Comparison of ENCODE assay signal across 1 fruit fly cellular context in the genomic region with DNA sequence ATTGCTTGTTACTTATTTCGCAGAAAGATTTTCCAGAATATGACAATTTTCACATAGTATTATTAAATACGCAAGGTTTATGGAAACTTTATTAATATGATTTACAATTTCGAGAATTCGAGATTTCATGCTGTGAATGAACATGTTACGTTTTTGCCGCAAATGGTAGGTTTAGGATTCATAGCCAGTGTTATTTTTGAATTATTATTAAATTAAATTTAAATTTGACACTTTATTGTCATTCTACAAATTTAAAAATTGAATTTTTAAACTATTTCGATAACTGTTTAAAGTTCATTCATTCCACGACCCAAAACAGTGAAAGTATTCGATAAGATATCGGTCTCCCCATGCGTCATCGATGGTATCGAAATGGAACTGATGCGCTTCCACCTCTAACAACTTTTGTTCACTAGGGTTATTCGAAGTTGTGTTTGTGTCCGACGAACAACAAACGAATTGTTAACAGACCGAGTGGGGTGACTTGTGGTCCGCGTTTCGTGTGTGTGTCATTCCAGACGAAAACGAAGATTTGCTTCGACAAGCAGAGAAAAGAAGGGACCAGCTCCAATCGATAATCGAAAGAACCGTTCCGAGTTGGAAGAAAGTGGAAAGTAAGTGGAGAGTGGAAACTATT.
A peak's percentile ranks its signal among the peaks of the same experiment; 100 is the strongest.
TF ChIP-seq lines count a peak whose summit lies in the region.

Gene CG32313, minus strand, starts transcription at position 51 of the 637 bp plus-strand sequence.
Gene Pcyt1, plus strand, starts transcription at position 400 of the 637 bp plus-strand sequence.

TF ChIP-seq in whole organism, embryonic, 481 proteins besides CTCF, POLR2A, EP300 and RAD21 (continued from another document and continues in another):
- TF ChIP-seq gcm2 (GFP tag; optimal IDR thresholded peaks at IDR 0.05; lab: Kevin White, UChicago) = no peak
- no peak for TF ChIP-seq CG7556 (GFP tag; optimal IDR thresholded peaks at IDR 0.05; lab: Kevin White, UChicago)
- peak; percentile 8 for TF ChIP-seq corto (GFP tag; optimal IDR thresholded peaks at IDR 0.05; lab: Kevin White, UChicago)
- TF ChIP-seq CG9817 (tag; optimal IDR thresholded peaks at IDR 0.05; lab: Kevin White, UChicago) = no peak
- peak; percentile 38 for TF ChIP-seq YL-1 (GFP tag; optimal IDR thresholded peaks at IDR 0.05; lab: Kevin White, UChicago)
- TF ChIP-seq CG10565 (GFP tag; optimal IDR thresholded peaks at IDR 0.05; lab: Kevin White, UChicago) = no peak
- no peak for TF ChIP-seq Awh (GFP tag; IDR thresholded peaks at IDR 0.05; lab: Robert Waterston, UW)
- peak; percentile 89 for TF ChIP-seq BEAF-32 (GFP tag; optimal IDR thresholded peaks at IDR 0.05; lab: Kevin White, UChicago)
- TF ChIP-seq CG13424 (tag; optimal IDR thresholded peaks at IDR 0.05; lab: Kevin White, UChicago) = no peak
- TF ChIP-seq D19B (GFP tag; optimal IDR thresholded peaks at IDR 0.05; lab: Kevin White, UChicago) = no peak
- TF ChIP-seq CG7963 (GFP tag; IDR thresholded peaks at IDR 0.05; lab: Robert Waterston, UW; ENCODE audit: partially characterized antibody) = peak; percentile 90
- TF ChIP-seq chif (GFP tag; optimal IDR thresholded peaks at IDR 0.05; lab: Kevin White, UChicago) = no peak
- TF ChIP-seq Nf-YA (GFP tag; IDR thresholded peaks at IDR 0.05; lab: Robert Waterston, UW) = no peak
- peak; percentile 63; the same call in 2 of the 3 replicates for TF ChIP-seq Dbx (GFP tag; IDR thresholded peaks at IDR 0.05; lab: Robert Waterston, UW)
- peak; percentile 9 for TF ChIP-seq CG3163 (GFP tag; optimal IDR thresholded peaks at IDR 0.05; lab: Kevin White, UChicago)
- peak; percentile 39 for TF ChIP-seq grau (tag; optimal IDR thresholded peaks at IDR 0.05; lab: Kevin White, UChicago)
- TF ChIP-seq Hey (tag; optimal IDR thresholded peaks at IDR 0.05; lab: Kevin White, UChicago) = no peak
- peak; percentile 6 for TF ChIP-seq CG4424 (GFP tag; optimal IDR thresholded peaks at IDR 0.05; lab: Kevin White, UChicago)
- TF ChIP-seq Rx (GFP tag; IDR thresholded peaks at IDR 0.05; lab: Robert Waterston, UW) = no peak
- peak; percentile 61 for TF ChIP-seq Deaf1 (tag; optimal IDR thresholded peaks at IDR 0.05; lab: Kevin White, UChicago)
- 0 out of 2 replicates have a peak, but pooled peaks have one; percentile 27 for TF ChIP-seq wdn (GFP tag; IDR thresholded peaks at IDR 0.05; lab: Robert Waterston, UW)
- TF ChIP-seq CG1024 (GFP tag; IDR thresholded peaks at IDR 0.05; lab: Robert Waterston, UW) = no peak
- TF ChIP-seq Med (GFP tag; lab: Kevin White, UChicago) = peak; percentile 82
- TF ChIP-seq exex (tag; optimal IDR thresholded peaks at IDR 0.05; lab: Kevin White, UChicago) = no peak
- no peak for TF ChIP-seq gsb (GFP tag; IDR thresholded peaks at IDR 0.05; lab: Robert Waterston, UW)
- peak; percentile 40 for TF ChIP-seq lilli (GFP tag; optimal IDR thresholded peaks at IDR 0.05; lab: Kevin White, UChicago)
- TF ChIP-seq CG32767 (GFP tag; IDR thresholded peaks at IDR 0.05; lab: Robert Waterston, UW) = no peak
- TF ChIP-seq cad (GFP tag; optimal IDR thresholded peaks at IDR 0.05; lab: Kevin White, UChicago) = no peak
- TF ChIP-seq CG32772 (GFP tag; IDR thresholded peaks at IDR 0.05; lab: Robert Waterston, UW) = no peak
- TF ChIP-seq zen2 (GFP tag; IDR thresholded peaks at IDR 0.05; lab: Robert Waterston, UW; ENCODE audit: partially characterized antibody) = peak; percentile 77
- TF ChIP-seq aop (GFP tag; IDR thresholded peaks at IDR 0.05; lab: Robert Waterston, UW) = no peak
- TF ChIP-seq CG6272 (GFP tag; IDR thresholded peaks at IDR 0.05; lab: Robert Waterston, UW) = no peak
- no peak for TF ChIP-seq Meics (GFP tag; optimal IDR thresholded peaks at IDR 0.05; lab: Kevin White, UChicago)
- peak; percentile 54 for TF ChIP-seq CG14710 (tag; optimal IDR thresholded peaks at IDR 0.05; lab: Kevin White, UChicago)
- TF ChIP-seq Dek (tag; optimal IDR thresholded peaks at IDR 0.05; lab: Kevin White, UChicago) = peak; percentile 58
- TF ChIP-seq psq (GFP tag; optimal IDR thresholded peaks at IDR 0.05; lab: Kevin White, UChicago) = no peak
- peak; percentile 0 for TF ChIP-seq CG2120 (GFP tag; optimal IDR thresholded peaks at IDR 0.05; lab: Kevin White, UChicago)
- peak; percentile 49 for TF ChIP-seq tap (tag; optimal IDR thresholded peaks at IDR 0.05; lab: Kevin White, UChicago)
- TF ChIP-seq CG7786 (GFP tag; optimal IDR thresholded peaks at IDR 0.05; lab: Kevin White, UChicago) = no peak
- no peak for TF ChIP-seq tll (GFP tag; optimal IDR thresholded peaks at IDR 0.05; lab: Kevin White, UChicago)
- no peak for TF ChIP-seq Sox102F (GFP tag; optimal IDR thresholded peaks at IDR 0.05; lab: Kevin White, UChicago)
- TF ChIP-seq CG43689 (GFP tag; IDR thresholded peaks at IDR 0.05; lab: Robert Waterston, UW) = no peak
- no peak for TF ChIP-seq tin (GFP tag; optimal IDR thresholded peaks at IDR 0.05; lab: Kevin White, UChicago)
- TF ChIP-seq TFAM (GFP tag; optimal IDR thresholded peaks at IDR 0.05; lab: Kevin White, UChicago) = no peak
- no peak for TF ChIP-seq tio (GFP tag; optimal IDR thresholded peaks at IDR 0.05; lab: Kevin White, UChicago)
- peak; percentile 35 for TF ChIP-seq cg (GFP tag; optimal IDR thresholded peaks at IDR 0.05; lab: Kevin White, UChicago)
- TF ChIP-seq CG33557 (GFP tag; optimal IDR thresholded peaks at IDR 0.05; lab: Kevin White, UChicago) = no peak
- peak; percentile 5 for TF ChIP-seq sug (tag; optimal IDR thresholded peaks at IDR 0.05; lab: Kevin White, UChicago)
- TF ChIP-seq CG5245 (GFP tag; optimal IDR thresholded peaks at IDR 0.05; lab: Kevin White, UChicago) = no peak
- peak; percentile 44 for TF ChIP-seq CG10543 (GFP tag; optimal IDR thresholded peaks at IDR 0.05; lab: Kevin White, UChicago)
- no peak for TF ChIP-seq pita (GFP tag; optimal IDR thresholded peaks at IDR 0.05; lab: Kevin White, UChicago)
- peak; percentile 41 for TF ChIP-seq her (GFP tag; optimal IDR thresholded peaks at IDR 0.05; lab: Kevin White, UChicago)
- no peak for TF ChIP-seq CG18262 (tag; optimal IDR thresholded peaks at IDR 0.05; lab: Kevin White, UChicago)
- TF ChIP-seq CG5180 (GFP tag; optimal IDR thresholded peaks at IDR 0.05; lab: Kevin White, UChicago) = peak; percentile 27
- TF ChIP-seq Spps (tag; optimal IDR thresholded peaks at IDR 0.05; lab: Kevin White, UChicago) = no peak
- TF ChIP-seq Atf6 (GFP tag; IDR thresholded peaks at IDR 0.05; lab: Robert Waterston, UW) = 0 out of 2 replicates have a peak, but pooled peaks have one; percentile 22
- peak; percentile 37 for TF ChIP-seq CG4707 (GFP tag; optimal IDR thresholded peaks at IDR 0.05; lab: Kevin White, UChicago)
- TF ChIP-seq crc (GFP tag; optimal IDR thresholded peaks at IDR 0.05; lab: Kevin White, UChicago) = no peak
- TF ChIP-seq CG2875 (GFP tag; optimal IDR thresholded peaks at IDR 0.05; lab: Kevin White, UChicago) = peak; percentile 23
- no peak for TF ChIP-seq CG18764 (GFP tag; optimal IDR thresholded peaks at IDR 0.05; lab: Kevin White, UChicago)
- peak; percentile 73 for TF ChIP-seq CG2129 (GFP tag; IDR thresholded peaks at IDR 0.05; lab: Robert Waterston, UW; ENCODE audit: partially characterized antibody)
- no peak for TF ChIP-seq CG31388 (GFP tag; optimal IDR thresholded peaks at IDR 0.05; lab: Kevin White, UChicago)
- peak; percentile 46 for TF ChIP-seq Ets97D (GFP tag; optimal IDR thresholded peaks at IDR 0.05; lab: Kevin White, UChicago)
- TF ChIP-seq CG3995 (GFP tag; optimal IDR thresholded peaks at IDR 0.05; lab: Kevin White, UChicago) = peak; percentile 75
- no peak for TF ChIP-seq slp2 (GFP tag; optimal IDR thresholded peaks at IDR 0.05; lab: Kevin White, UChicago)
- no peak for TF ChIP-seq CG2199 (GFP tag; IDR thresholded peaks at IDR 0.05; lab: Robert Waterston, UW)
- TF ChIP-seq Myb (GFP tag; optimal IDR thresholded peaks at IDR 0.05; lab: Kevin White, UChicago) = peak; percentile 58
- no peak for TF ChIP-seq pum (GFP tag; optimal IDR thresholded peaks at IDR 0.05; lab: Kevin White, UChicago)
- TF ChIP-seq Lim3 (GFP tag; IDR thresholded peaks at IDR 0.05; lab: Robert Waterston, UW) = no peak
- TF ChIP-seq CG15479 (GFP tag; optimal IDR thresholded peaks at IDR 0.05; lab: Kevin White, UChicago) = no peak
- no peak for TF ChIP-seq pnt (GFP tag; optimal IDR thresholded peaks at IDR 0.05; lab: Kevin White, UChicago)
- peak; percentile 42 for TF ChIP-seq PHDP (tag; optimal IDR thresholded peaks at IDR 0.05; lab: Kevin White, UChicago)
- no peak for TF ChIP-seq chn (GFP tag; optimal IDR thresholded peaks at IDR 0.05; lab: Kevin White, UChicago)
- TF ChIP-seq CG1647 (GFP tag; optimal IDR thresholded peaks at IDR 0.05; lab: Kevin White, UChicago) = no peak
- TF ChIP-seq Hmr (GFP tag; optimal IDR thresholded peaks at IDR 0.05; lab: Kevin White, UChicago) = peak; percentile 55
- no peak for TF ChIP-seq CG10431 (GFP tag; optimal IDR thresholded peaks at IDR 0.05; lab: Kevin White, UChicago)
- TF ChIP-seq NC2β (GFP tag; optimal IDR thresholded peaks at IDR 0.05; lab: Kevin White, UChicago) = peak; percentile 11
- TF ChIP-seq CG3726 (GFP tag; IDR thresholded peaks at IDR 0.05; lab: Robert Waterston, UW) = no peak
- 0 out of 2 replicates have a peak, but pooled peaks have one; percentile 10 for TF ChIP-seq CG3847 (GFP tag; IDR thresholded peaks at IDR 0.05; lab: Robert Waterston, UW)
- TF ChIP-seq CG10366 (GFP tag; IDR thresholded peaks at IDR 0.05; lab: Robert Waterston, UW) = no peak
- peak; percentile 81 for TF ChIP-seq hbn (GFP tag; IDR thresholded peaks at IDR 0.05; lab: Robert Waterston, UW; ENCODE audit: partially characterized antibody)
- no peak for TF ChIP-seq CG8478 (optimal IDR thresholded peaks at IDR 0.05; lab: Kevin White, UChicago)
- no peak for TF ChIP-seq sim (GFP tag; IDR thresholded peaks at IDR 0.05; lab: Robert Waterston, UW)
- no peak for TF ChIP-seq CG11085 (GFP tag; IDR thresholded peaks at IDR 0.05; lab: Robert Waterston, UW)
- no peak for TF ChIP-seq D19A (tag; optimal IDR thresholded peaks at IDR 0.05; lab: Kevin White, UChicago)
- TF ChIP-seq CG18599 (GFP tag; optimal IDR thresholded peaks at IDR 0.05; lab: Kevin White, UChicago) = no peak
- peak; percentile 67 for TF ChIP-seq CG17568 (GFP tag; optimal IDR thresholded peaks at IDR 0.05; lab: Kevin White, UChicago)
- TF ChIP-seq zfh1 (GFP tag; IDR thresholded peaks at IDR 0.05; lab: Robert Waterston, UW) = no peak
- peak; percentile 85 for TF ChIP-seq Dll (GFP tag; IDR thresholded peaks at IDR 0.05; lab: Robert Waterston, UW; ENCODE audit: partially characterized antibody)
- TF ChIP-seq ATbp (GFP tag; optimal IDR thresholded peaks at IDR 0.05; lab: Kevin White, UChicago) = peak; percentile 0
- no peak for TF ChIP-seq Dip3 (GFP tag; optimal IDR thresholded peaks at IDR 0.05; lab: Kevin White, UChicago)
- no peak for TF ChIP-seq Gsc (GFP tag; IDR thresholded peaks at IDR 0.05; lab: Robert Waterston, UW)
- TF ChIP-seq CG12155 (GFP tag; optimal IDR thresholded peaks at IDR 0.05; lab: Kevin White, UChicago) = peak; percentile 12
- TF ChIP-seq fd96Cb (tag; optimal IDR thresholded peaks at IDR 0.05; lab: Kevin White, UChicago) = no peak
- TF ChIP-seq Hr3 (GFP tag; optimal IDR thresholded peaks at IDR 0.05; lab: Kevin White, UChicago) = no peak
- no peak for TF ChIP-seq CG12299 (tag; optimal IDR thresholded peaks at IDR 0.05; lab: Kevin White, UChicago)
- no peak for TF ChIP-seq sr (GFP tag; IDR thresholded peaks at IDR 0.05; lab: Robert Waterston, UW)
- TF ChIP-seq nerfin-1 (tag; optimal IDR thresholded peaks at IDR 0.05; lab: Kevin White, UChicago) = peak; percentile 92
- peak; percentile 77 for TF ChIP-seq tna (GFP tag; IDR thresholded peaks at IDR 0.05; lab: Robert Waterston, UW; ENCODE audit: partially characterized antibody)
- TF ChIP-seq jing (GFP tag; optimal IDR thresholded peaks at IDR 0.05; lab: Kevin White, UChicago) = no peak
- TF ChIP-seq CG34422 (GFP tag; IDR thresholded peaks at IDR 0.05; lab: Robert Waterston, UW) = peak; percentile 61; the same call in 2 of the 3 replicates
- peak; percentile 65 for TF ChIP-seq trem (tag; optimal IDR thresholded peaks at IDR 0.05; lab: Kevin White, UChicago)
- no peak for TF ChIP-seq CG15696 (tag; optimal IDR thresholded peaks at IDR 0.05; lab: Kevin White, UChicago)
- no peak for TF ChIP-seq peb (GFP tag; IDR thresholded peaks at IDR 0.05; lab: Robert Waterston, UW)
- no peak for TF ChIP-seq CG13123 (GFP tag; optimal IDR thresholded peaks at IDR 0.05; lab: Kevin White, UChicago)
- TF ChIP-seq CG9609 (GFP tag; optimal IDR thresholded peaks at IDR 0.05; lab: Kevin White, UChicago) = no peak
- no peak for TF ChIP-seq ase (GFP tag; IDR thresholded peaks at IDR 0.05; lab: Robert Waterston, UW)
- TF ChIP-seq CG16813 (GFP tag; IDR thresholded peaks at IDR 0.05; lab: Robert Waterston, UW; ENCODE audit: partially characterized antibody) = peak; percentile 86
- TF ChIP-seq Oaz (GFP tag; IDR thresholded peaks at IDR 0.05; lab: Robert Waterston, UW) = no peak
- TF ChIP-seq dati (GFP tag; IDR thresholded peaks at IDR 0.05; lab: Robert Waterston, UW) = no peak
- no peak for TF ChIP-seq MTF-1 (GFP tag; optimal IDR thresholded peaks at IDR 0.05; lab: Kevin White, UChicago; ENCODE audit: borderline replicate concordance)
- TF ChIP-seq Ravus (GFP tag; IDR thresholded peaks at IDR 0.05; lab: Robert Waterston, UW) = no peak
- no peak for TF ChIP-seq ara (GFP tag; IDR thresholded peaks at IDR 0.05; lab: Robert Waterston, UW)
- TF ChIP-seq ranshi (GFP tag; IDR thresholded peaks at IDR 0.05; lab: Robert Waterston, UW) = no peak
- no peak for TF ChIP-seq CG6813 (GFP tag; optimal IDR thresholded peaks at IDR 0.05; lab: Kevin White, UChicago)
- TF ChIP-seq Max (GFP tag; optimal IDR thresholded peaks at IDR 0.05; lab: Kevin White, UChicago) = peak; percentile 22
- no peak for TF ChIP-seq CG6765 (GFP tag; optimal IDR thresholded peaks at IDR 0.05; lab: Kevin White, UChicago)
- TF ChIP-seq CG1603 (tag; optimal IDR thresholded peaks at IDR 0.05; lab: Kevin White, UChicago) = peak; percentile 77
- TF ChIP-seq btn (GFP tag; optimal IDR thresholded peaks at IDR 0.05; lab: Kevin White, UChicago) = no peak
- TF ChIP-seq Abd-B (GFP tag; optimal IDR thresholded peaks at IDR 0.05; lab: Kevin White, UChicago) = no peak
- no peak for TF ChIP-seq CG9727 (GFP tag; optimal IDR thresholded peaks at IDR 0.05; lab: Kevin White, UChicago)
- peak; percentile 34 for TF ChIP-seq CG12219 (GFP tag; optimal IDR thresholded peaks at IDR 0.05; lab: Kevin White, UChicago)
- no peak for TF ChIP-seq CG15011 (GFP tag; optimal IDR thresholded peaks at IDR 0.05; lab: Kevin White, UChicago)
- peak; percentile 49 for TF ChIP-seq HmgD (GFP tag; optimal IDR thresholded peaks at IDR 0.05; lab: Kevin White, UChicago)
- peak; percentile 25 for TF ChIP-seq CG15601 (tag; optimal IDR thresholded peaks at IDR 0.05; lab: Kevin White, UChicago)
- TF ChIP-seq Hr78 (GFP tag; optimal IDR thresholded peaks at IDR 0.05; lab: Kevin White, UChicago) = no peak
- no peak for TF ChIP-seq E2f1 (GFP tag; IDR thresholded peaks at IDR 0.05; lab: Robert Waterston, UW)
